Worm (Caenorhabditis elegans): ENCODE measurements around the gene srh-145.

DNA sequence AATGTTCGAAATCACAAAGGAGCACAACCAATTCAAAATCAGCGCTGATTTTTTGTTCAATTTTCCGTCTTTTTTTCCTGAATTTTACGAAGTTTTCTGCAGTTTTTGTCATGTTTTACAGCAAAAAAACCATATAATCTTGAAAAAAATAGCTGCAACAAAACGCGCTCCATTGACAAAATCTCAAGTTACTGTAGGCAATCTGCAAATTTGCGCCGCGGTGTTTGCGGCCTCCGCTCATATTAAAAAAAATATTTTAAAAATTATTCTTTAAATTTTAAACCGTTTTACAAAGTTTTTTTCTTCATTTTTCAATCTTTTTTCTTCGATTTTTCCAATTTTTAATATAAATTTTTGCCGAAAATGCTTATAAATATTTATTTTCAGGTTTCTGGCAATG, 5.1 kb upstream of the srh-145 start:
- TF ChIP-seq tbx-8 (GFP tag; optimal IDR thresholded peaks at IDR 0.05) (no peak), snpc-4 (tag; optimal IDR thresholded peaks at IDR 0.05) (no peak), lin-13 (tag; optimal IDR thresholded peaks at IDR 0.05) (no peak), elt-1 (tag; optimal IDR thresholded peaks at IDR 0.05; ENCODE audit: borderline replicate concordance, insufficient read depth) (no peak), lin-32 (GFP tag; optimal IDR thresholded peaks at IDR 0.05) (no peak)

Data from whole organism, mixed stage, embryonic.